Worm (Caenorhabditis elegans) whole organism, L4 larva: Measurements from ENCODE around the gene ZK1127.13.

ENCODE experiments used
- ceh-28 ChIP-seq: fragments of 150-350 bp; optimal IDR thresholded peaks from 2 replicates; lab custom pipeline; 2014; ENCODE audit warnings: missing biosample characterization, missing genetic modification reagents, missing genetic modification characterization
- ceh-82 ChIP-seq: sonication (generic microtip); optimal IDR thresholded peaks from 2 replicates; lab custom pipeline; 2017; ENCODE audit warnings: missing biosample characterization, missing genetic modification characterization
- egl-27 ChIP-seq: sonication (generic microtip); optimal IDR thresholded peaks from 3 replicates; lab custom pipeline; 2017; ENCODE audit warnings: missing biosample characterization, missing genetic modification reagents, missing genetic modification characterization
- unc-62 ChIP-seq, 3 experiments: fragments of 150-350 bp in 1 of 3; sonication (generic microtip); optimal IDR thresholded peaks in 2 of 3; peaks in 1 of 3; 1 replicate in 1 of 3; 2 replicates in 2 of 3; lab custom pipeline; 2014 to 2017; ENCODE audit warnings: missing biosample characterization in 3 of 3, missing genetic modification characterization in 3 of 3, missing genetic modification reagents in 3 of 3, missing genotype in 1 of 3

- TF ChIP-seq ceh-82 (tag; lab: Kevin White, UChicago) (no peak), egl-27 (tag; lab: Kevin White, UChicago) (no peak), unc-62 (GFP tag; optimal IDR thresholded peaks at IDR 0.05 in 1 of 2; lab: Kevin White, UChicago) (no peak), unc-62 (tag; optimal IDR thresholded peaks at IDR 0.05; lab: Kevin White, UChicago) (no peak), ceh-28 (tag; lab: Kevin White, UChicago) (no peak)
Observed at ce11 chrII:7073537-7073913, 20.4 kb downstream of the ZK1127.13 start, which contains the start of gene kat-1.
